Worm (Caenorhabditis elegans) whole organism, L3 larva: ENCODE results near the gene F58E2.2.
A peak's percentile ranks its signal among the peaks of the same experiment; 100 is the strongest.
"Not testable (repeated sequence)": the region's sequence is repeated elsewhere in the genome, so short reads cannot be mapped to it uniquely, and the experiment has no call there.

ENCODE experiments used
- R02D3.7 ChIP-seq: fragments of 150-350 bp; optimal IDR thresholded peaks from 2 replicates; lab custom pipeline; 2014; ENCODE audit warnings: missing biosample characterization, missing genetic modification characterization
- ZK546.5 ChIP-seq: sonication (generic microtip); optimal IDR thresholded peaks from 2 replicates; lab custom pipeline; 2017; ENCODE audit warnings: missing biosample characterization, missing genetic modification characterization
- aly-2 ChIP-seq: fragments of 150-350 bp; optimal IDR thresholded peaks from 2 replicates; lab custom pipeline; 2014; ENCODE audit warnings: missing biosample characterization, missing genetic modification characterization
- ama-1 ChIP-seq: fragments of 150-350 bp; optimal IDR thresholded peaks from 2 replicates; lab custom pipeline; 2018
- ceh-16 ChIP-seq: sonication (generic microtip); optimal IDR thresholded peaks from 2 replicates; lab custom pipeline; 2017; ENCODE audit warnings: missing biosample characterization, missing genetic modification characterization
- ceh-28 ChIP-seq: fragments of 150-350 bp; optimal IDR thresholded peaks from 2 replicates; lab custom pipeline; 2014; ENCODE audit warnings: missing biosample characterization, missing genetic modification reagents, missing genetic modification characterization
- ceh-9 ChIP-seq: sonication (generic microtip); optimal IDR thresholded peaks from 2 replicates; lab custom pipeline; 2018; ENCODE audit warnings: missing biosample characterization, missing genetic modification characterization
- egl-27 ChIP-seq: sonication (generic microtip); optimal IDR thresholded peaks from 4 replicates; lab custom pipeline; 2017; ENCODE audit warnings: missing biosample characterization, missing genetic modification reagents, missing genetic modification characterization
- elt-1 ChIP-seq: fragments of 150-350 bp; optimal IDR thresholded peaks from 2 replicates; lab custom pipeline; 2014; ENCODE audit warnings: missing biosample characterization, missing genetic modification characterization
- elt-2 ChIP-seq: sonication (generic microtip); optimal IDR thresholded peaks from 2 replicates; lab custom pipeline; 2016; ENCODE audit warnings: missing genetic modification reagents, mild to moderate bottlenecking, missing genetic modification characterization, missing compliant biosample characterization
- elt-3 ChIP-seq, 3 experiments: fragments of 150-350 bp in 1 of 3; sonication (generic microtip) in 2 of 3; optimal IDR thresholded peaks; 2 replicates in 2 of 3; 4 replicates in 1 of 3; lab custom pipeline; 2014 to 2017; ENCODE audit warnings: missing biosample characterization in 3 of 3, missing genetic modification characterization in 3 of 3
- fkh-10 ChIP-seq: sonication (generic microtip); optimal IDR thresholded peaks from 2 replicates; lab custom pipeline; 2017; ENCODE audit warnings: missing biosample characterization, missing genetic modification reagents, missing genetic modification characterization
- fkh-2 ChIP-seq: fragments of 150-350 bp; optimal IDR thresholded peaks from 2 replicates; lab custom pipeline; 2014; ENCODE audit warnings: missing biosample characterization, missing genetic modification reagents, missing genetic modification characterization
- jun-1 ChIP-seq: fragments of 150-350 bp; optimal IDR thresholded peaks from 2 replicates; lab custom pipeline; 2014; ENCODE audit warnings: missing biosample characterization, missing genetic modification reagents, missing genetic modification characterization
- lin-39 ChIP-seq: fragments of 150-350 bp; optimal IDR thresholded peaks from 2 replicates; lab custom pipeline; 2018; ENCODE audit warnings: missing biosample characterization, missing genetic modification reagents, missing genetic modification characterization
- lsy-12 ChIP-seq: sonication (generic microtip); optimal IDR thresholded peaks from 2 replicates; lab custom pipeline; 2016; ENCODE audit warnings: mild to moderate bottlenecking, missing genetic modification characterization, missing compliant biosample characterization
- mml-1 ChIP-seq: fragments of 150-350 bp; sonication (generic microtip); optimal IDR thresholded peaks from 3 replicates; lab custom pipeline; 2014; ENCODE audit warnings: missing biosample characterization, missing genetic modification characterization
- nhr-12 ChIP-seq: fragments of 150-350 bp; optimal IDR thresholded peaks from 2 replicates; lab custom pipeline; 2014; ENCODE audit warnings: missing biosample characterization, missing genetic modification characterization
- nhr-23 ChIP-seq: fragments of 150-350 bp; optimal IDR thresholded peaks from 2 replicates; lab custom pipeline; 2014; ENCODE audit warnings: missing biosample characterization, missing genetic modification reagents, missing genetic modification characterization
- nhr-25 ChIP-seq: sonication (generic microtip); optimal IDR thresholded peaks from 2 replicates; lab custom pipeline; 2017; ENCODE audit warnings: missing biosample characterization, missing genetic modification characterization
- nhr-28 ChIP-seq: fragments of 150-350 bp; optimal IDR thresholded peaks from 2 replicates; lab custom pipeline; 2014; ENCODE audit warnings: missing biosample characterization, missing genetic modification characterization
- nhr-43 ChIP-seq: sonication (generic microtip); optimal IDR thresholded peaks from 2 replicates; lab custom pipeline; 2016; ENCODE audit warnings: mild to moderate bottlenecking, missing genetic modification characterization, missing compliant biosample characterization; ENCODE audit not compliant: poor library complexity, severe bottlenecking
- nhr-67 ChIP-seq: fragments of 150-350 bp; optimal IDR thresholded peaks from 2 replicates; lab custom pipeline; 2014; ENCODE audit warnings: missing biosample characterization, missing genetic modification characterization
- nhr-77 ChIP-seq: fragments of 150-350 bp; optimal IDR thresholded peaks from 2 replicates; lab custom pipeline; 2014; ENCODE audit warnings: missing biosample characterization, missing genetic modification characterization
- pha-4 ChIP-seq: fragments of 150-350 bp; optimal IDR thresholded peaks from 2 replicates; lab custom pipeline; 2014; ENCODE audit warnings: missing biosample characterization, missing genetic modification reagents, missing genetic modification characterization
- sea-2 ChIP-seq: fragments of 150-350 bp; sonication (generic microtip); optimal IDR thresholded peaks from 4 replicates; lab custom pipeline; 2014; ENCODE audit warnings: missing biosample characterization, missing genetic modification reagents, missing genetic modification characterization
- snpc-4 ChIP-seq: fragments of 150-350 bp; optimal IDR thresholded peaks from 2 replicates; lab custom pipeline; 2014; ENCODE audit warnings: missing biosample characterization, missing genetic modification characterization
- unc-62 ChIP-seq: fragments of 150-350 bp; sonication (generic microtip); optimal IDR thresholded peaks from 4 replicates; lab custom pipeline; 2014; ENCODE audit warnings: missing biosample characterization, missing genetic modification reagents, missing genetic modification characterization
- ztf-11 ChIP-seq: fragments of 150-350 bp; optimal IDR thresholded peaks from 2 replicates; lab custom pipeline; 2014; ENCODE audit warnings: missing biosample characterization, missing genetic modification characterization
- ztf-4 ChIP-seq: fragments of 150-350 bp; optimal IDR thresholded peaks from 2 replicates; lab custom pipeline; 2014; ENCODE audit warnings: missing biosample characterization, missing genetic modification characterization

Gene F58E2.2

ce11 chrIV:3469742-3470141, at the start of gene F58E2.2:
TSS of gene F58E2.2 (plus strand) at chrIV:3470042.
- TF ChIP-seq elt-2 (no peak), lsy-12 (tag; lab: Kevin White, UChicago) (no peak), nhr-12 (tag; lab: Kevin White, UChicago) (no peak), sea-2 (no peak), nhr-28 (tag; lab: Kevin White, UChicago) (no peak), nhr-23 (tag; lab: Kevin White, UChicago) (no peak)

- TF ChIP-seq aly-2 (tag; lab: Kevin White, UChicago), result no peak
- no peak for TF ChIP-seq nhr-23 (tag; lab: Kevin White, UChicago)
- no peak for TF ChIP-seq ceh-9
- TF ChIP-seq nhr-25 (tag; lab: Kevin White, UChicago), result no peak
- TF ChIP-seq ama-1 (lab: Kevin White, UChicago), result no peak
- no peak for TF ChIP-seq ceh-16 (tag; lab: Kevin White, UChicago)
- no peak for TF ChIP-seq egl-27 (tag; lab: Kevin White, UChicago)
- TF ChIP-seq mml-1 (tag; lab: Kevin White, UChicago), result no peak
- TF ChIP-seq fkh-2, result no peak
- TF ChIP-seq R02D3.7 (tag; lab: Kevin White, UChicago), result no peak
- no peak for TF ChIP-seq snpc-4 (tag; lab: Kevin White, UChicago)
- TF ChIP-seq sea-2, result no peak
- TF ChIP-seq nhr-77 (tag; lab: Kevin White, UChicago), result no peak
- TF ChIP-seq lin-39, result no peak
- TF ChIP-seq ceh-28 (tag; lab: Kevin White, UChicago), result no peak
- no peak for TF ChIP-seq ztf-11 (tag; lab: Kevin White, UChicago)
- TF ChIP-seq, all 47 proteins: peak for 0
These were observed 47.3 kb upstream of the F58E2.2 start, which contains the start of gene C04C3.6 for ce11 chrIV:3422516-3422915. TSS of gene C04C3.6 (minus strand) at chrIV:3422616.

ce11 chrIV:3428434-3428950, 41.4 kb upstream of the F58E2.2 start, which contains the start of the genes C04C3.9 and srz-60:
TSS of gene C04C3.9 (minus strand) at chrIV:3428534.
TSS of gene srz-60 (plus strand) at chrIV:3428900.
- TF ChIP-seq egl-27 (tag; lab: Kevin White, UChicago) (no peak), unc-62 (GFP tag; lab: Kevin White, UChicago) (no peak), elt-1 (tag; lab: Kevin White, UChicago) (no peak), jun-1 (no peak), lin-39 (no peak), fkh-10 (GFP tag; lab: Kevin White, UChicago) (no peak), ceh-9 (no peak), sea-2 (no peak), nhr-67 (tag; lab: Kevin White, UChicago) (no peak)

DNA sequence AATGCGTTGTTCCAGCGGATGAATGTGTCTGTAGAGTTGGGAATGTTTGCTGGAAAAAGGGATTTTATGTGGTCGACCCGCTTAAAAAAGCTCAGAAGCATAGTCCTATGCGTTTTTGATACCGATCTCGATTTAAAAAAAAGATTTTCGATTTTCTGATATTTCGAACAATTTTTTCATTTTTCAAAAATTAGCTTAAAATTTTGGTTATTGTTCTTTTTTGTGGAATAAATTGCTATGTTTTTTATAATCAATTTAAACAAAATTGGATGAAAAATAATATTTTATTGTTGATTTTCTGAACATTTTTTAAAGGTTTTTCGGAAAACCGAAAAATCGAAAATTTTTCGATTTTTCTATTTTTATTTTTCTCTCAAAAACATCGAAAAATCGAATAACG, 36.5 kb upstream of the F58E2.2 start, which contains the start of gene C04C3.7:
C04C3.7 (minus strand) TSS at position 101 of the 400 bp plus-strand sequence.
- TF ChIP-seq pha-4 (tag; lab: Kevin White, UChicago); fkh-2; nhr-43: not testable (repeated sequence)
- TF ChIP-seq, all 47 proteins: peak for 0; not testable (repeated sequence) for 47

DNA sequence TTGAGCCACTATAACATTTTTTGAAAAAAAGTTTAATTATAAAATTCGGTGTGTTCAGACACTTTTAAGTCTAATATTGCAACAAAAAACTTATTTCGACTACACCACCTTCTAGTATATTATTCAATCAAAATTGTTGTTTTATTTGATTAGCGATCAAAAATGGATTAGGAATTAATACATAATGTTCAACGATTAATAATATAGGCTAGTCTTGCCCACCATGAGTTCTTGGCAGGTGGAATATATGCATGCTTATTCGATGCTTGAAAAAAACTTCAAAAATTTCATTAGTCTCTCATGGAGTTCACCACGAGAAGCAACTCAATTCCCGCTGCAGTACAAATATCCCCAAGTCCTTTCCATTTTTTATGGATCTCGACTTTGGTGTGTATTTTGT, 33.8 kb upstream of the F58E2.2 start, which contains the start of gene srz-32:
srz-32 (plus strand) TSS at position 301 of the 400 bp plus-strand sequence.
- TF ChIP-seq pha-4 (tag; lab: Kevin White, UChicago) (no peak), ztf-4 (tag; lab: Kevin White, UChicago) (no peak), ZK546.5 (tag; lab: Kevin White, UChicago) (no peak), elt-3 (tag; optimal IDR thresholded peaks at IDR 0.05; lab: Kevin White, UChicago) (no peak), mml-1 (tag; lab: Kevin White, UChicago) (no peak)

ce11 chrIV:3438022-3438421, 31.8 kb upstream of the F58E2.2 start, which contains the start of gene grd-13:
TSS of gene grd-13 (plus strand) at chrIV:3438312.
- TF ChIP-seq nhr-43, result no peak
- peak; percentile 71 for TF ChIP-seq nhr-25 (tag; lab: Kevin White, UChicago)
- peak; percentile 89 for TF ChIP-seq elt-1 (tag; lab: Kevin White, UChicago)
